Fruit fly (Drosophila melanogaster) whole organism, adult: ENCODE measurements around the gene Pli.

Source experiments
- CG12768 ChIP-seq: fragments of 200-800 bp; sonication (Bioruptor generic); optimal IDR thresholded peaks from 2 replicates; lab custom pipeline; 2017; ENCODE audit warnings: missing biosample characterization, missing genetic modification characterization, mild to moderate bottlenecking, moderate library complexity, missing genetic modification reagents
- CG14711 ChIP-seq: fragments of 200-800 bp; sonication (Bioruptor generic); optimal IDR thresholded peaks from 2 replicates; lab custom pipeline; 2018; ENCODE audit warnings: missing biosample characterization, mild to moderate bottlenecking, missing genetic modification characterization, moderate library complexity
- CG1620 ChIP-seq: fragments of 200-800 bp; sonication (Bioruptor generic); optimal IDR thresholded peaks from 2 replicates; lab custom pipeline; 2016; ENCODE audit warnings: missing biosample characterization, missing genetic modification characterization
- CG33017 ChIP-seq: fragments of 200-800 bp; sonication (Bioruptor generic); optimal IDR thresholded peaks from 2 replicates; lab custom pipeline; 2018; ENCODE audit warnings: missing biosample characterization, mild to moderate bottlenecking, missing genetic modification characterization, moderate library complexity
- CG5204 ChIP-seq: fragments of 200-800 bp; sonication (Bioruptor generic); optimal IDR thresholded peaks from 2 replicates; lab custom pipeline; 2016; ENCODE audit warnings: missing biosample characterization, missing genetic modification characterization
- CG7045 ChIP-seq: fragments of 200-800 bp; sonication (Bioruptor generic); optimal IDR thresholded peaks from 2 replicates; lab custom pipeline; 2017; ENCODE audit warnings: missing biosample characterization, mild to moderate bottlenecking, missing genetic modification characterization
- CG7101 ChIP-seq: fragments of 200-800 bp; sonication (Bioruptor generic); optimal IDR thresholded peaks from 2 replicates; lab custom pipeline; 2018; ENCODE audit warnings: missing biosample characterization, mild to moderate bottlenecking, missing genetic modification characterization, moderate library complexity
- Crg-1 ChIP-seq: fragments of 200-800 bp; sonication (Bioruptor generic); optimal IDR thresholded peaks from 2 replicates; lab custom pipeline; 2016; ENCODE audit warnings: missing biosample characterization, missing genetic modification characterization
- Hr96 ChIP-seq: fragments of 200-800 bp; sonication (Bioruptor generic); optimal IDR thresholded peaks from 2 replicates; lab custom pipeline; 2016; ENCODE audit warnings: missing biosample characterization, missing genetic modification characterization
- bab1 ChIP-seq: fragments of 200-800 bp; sonication (Bioruptor generic); optimal IDR thresholded peaks from 3 replicates; lab custom pipeline; 2019; ENCODE audit warnings: missing biosample characterization, mild to moderate bottlenecking, missing genetic modification characterization, moderate library complexity
- cic ChIP-seq: fragments of 200-800 bp; sonication (Bioruptor generic); optimal IDR thresholded peaks from 2 replicates; lab custom pipeline; 2017; ENCODE audit warnings: missing biosample characterization, mild to moderate bottlenecking, missing genetic modification characterization, moderate library complexity
- cnc ChIP-seq, 2 experiments: fragments of >200 bp; optimal IDR thresholded peaks; 2 replicates each; lab custom pipeline; 2017
- kay ChIP-seq: fragments of 200-800 bp; sonication (Bioruptor generic); peaks from one replicate; lab custom pipeline; 2016; ENCODE audit warnings: missing biosample characterization, missing genetic modification characterization, borderline replicate concordance
- ovo ChIP-seq: fragments of 200-800 bp; sonication (Bioruptor generic); optimal IDR thresholded peaks from 2 replicates; lab custom pipeline; 2016; ENCODE audit warnings: missing biosample characterization, missing genetic modification characterization

dm6 chr3R:23919366-23919765 lies 29.5 kb upstream of the Pli start:
- TF ChIP-seq Hr96 (GFP tag; lab: Kevin White, UChicago) = no peak
- TF ChIP-seq kay (GFP tag; lab: Kevin White, UChicago) = no peak
- no peak for TF ChIP-seq CG1620 (GFP tag; lab: Kevin White, UChicago)
- TF ChIP-seq Crg-1 = no peak
- TF ChIP-seq CG33017 (tag; lab: Kevin White, UChicago) = no peak
- no peak for TF ChIP-seq cic (GFP tag; lab: Kevin White, UChicago)
- TF ChIP-seq CG12768 = no peak
- TF ChIP-seq CG7101 (tag; lab: Kevin White, UChicago) = no peak
- TF ChIP-seq CG7045 = no peak
- TF ChIP-seq cnc (optimal IDR thresholded peaks at IDR 0.05; lab: Kevin White, UChicago) = no peak
- TF ChIP-seq ovo (GFP tag; lab: Kevin White, UChicago) = no peak
- TF ChIP-seq CG5204 (GFP tag; lab: Kevin White, UChicago) = no peak
- no peak for TF ChIP-seq CG14711 (tag; lab: Kevin White, UChicago)
- TF ChIP-seq bab1 (GFP tag; lab: Kevin White, UChicago) = no peak
